Worm (Caenorhabditis elegans): ENCODE results near the gene C25H3.1.

The C25H3.1 gene

DNA sequence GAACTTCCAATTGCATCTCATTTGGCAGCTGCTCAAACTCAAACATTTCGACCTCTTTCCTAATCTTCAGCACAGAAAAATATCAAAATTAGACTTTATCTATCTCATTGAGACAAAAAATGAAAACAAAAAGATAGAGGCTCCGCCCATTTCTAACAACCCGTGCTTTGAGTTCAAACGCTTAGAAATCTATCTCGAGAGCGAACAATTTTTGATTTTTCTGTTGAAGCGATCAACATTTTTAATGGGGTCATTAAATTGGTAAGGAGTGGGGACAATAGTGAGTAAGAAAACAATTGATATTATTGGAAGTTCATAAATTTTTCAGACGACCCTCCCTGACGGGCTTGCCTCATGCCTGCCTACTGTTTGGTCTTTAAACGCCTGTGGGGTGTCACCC is at the start of gene C25H3.1, which contains the start of gene C25H3.10:
Gene C25H3.1 (plus strand): TSS at position 203 of the 400 bp plus-strand sequence.
Gene C25H3.10 (minus strand): TSS at position 101 of the 400 bp plus-strand sequence.
- no peak for TF ChIP-seq nhr-11 (tag; optimal IDR thresholded peaks at IDR 0.05)
- TF ChIP-seq aly-2 (tag; optimal IDR thresholded peaks at IDR 0.05) = no peak
- TF ChIP-seq snpc-4 (tag; optimal IDR thresholded peaks at IDR 0.05) = peak; percentile 6

DNA sequence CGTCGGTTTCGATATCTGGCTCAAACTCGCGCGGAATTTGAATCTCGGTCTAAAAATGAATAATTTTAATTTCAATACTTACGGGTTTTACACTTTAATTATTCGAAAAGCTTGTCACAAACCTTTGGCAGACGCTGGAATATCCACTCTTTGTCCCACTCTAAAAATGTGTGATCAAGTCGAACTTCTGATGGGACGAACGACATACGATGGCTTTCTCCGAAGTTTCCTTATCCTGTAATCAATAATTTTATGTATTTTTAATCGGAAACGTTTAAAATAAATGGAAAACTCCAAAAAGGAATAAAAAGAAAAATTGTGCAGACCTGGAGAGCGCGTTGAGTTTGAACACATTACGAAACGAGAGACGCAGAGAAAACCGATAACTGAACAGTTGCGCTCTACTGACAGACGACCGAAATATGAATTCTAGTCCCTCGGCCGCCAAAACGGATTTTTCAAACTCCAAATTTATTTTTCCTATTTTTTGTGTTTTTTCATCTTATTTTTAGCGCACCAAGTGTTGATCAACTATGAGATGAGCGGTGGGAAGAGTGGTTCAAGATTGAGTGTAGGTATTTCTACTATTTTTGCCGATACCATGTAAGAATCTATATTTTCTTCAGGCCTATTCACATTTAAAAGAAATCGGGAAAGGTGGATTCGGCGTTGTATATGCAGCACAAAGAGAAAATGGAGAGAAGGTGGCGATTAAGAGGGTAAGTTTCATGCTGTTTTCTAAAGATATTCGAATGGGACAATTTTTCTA is 49.5 kb upstream of the C25H3.1 start, which contains the start of the genes sam-4, F59E12.17 and zyg-1:
Gene sam-4 (minus strand): TSS at position 51 of the 769 bp plus-strand sequence.
Gene F59E12.17 (minus strand): TSS at position 235 of the 769 bp plus-strand sequence.
Gene zyg-1 (plus strand): TSS at position 513 of the 769 bp plus-strand sequence.
- TF ChIP-seq sma-3 (GFP tag; optimal IDR thresholded peaks at IDR 0.05) (peak; percentile 42), ztf-1 (GFP tag; conservative IDR thresholded peaks at IDR 0.05) (no peak), ceh-16 (tag; optimal IDR thresholded peaks at IDR 0.05) (no peak), fos-1 (tag; optimal IDR thresholded peaks at IDR 0.05) (peak; percentile 41), egl-27 (tag; optimal IDR thresholded peaks at IDR 0.05) (no peak), elt-1 (tag; optimal IDR thresholded peaks at IDR 0.05) (no peak), nhr-129 (tag; optimal IDR thresholded peaks at IDR 0.05) (peak; percentile 78), mab-5 (tag; optimal IDR thresholded peaks at IDR 0.05) (no peak), snpc-4 (tag; optimal IDR thresholded peaks at IDR 0.05) (peak; percentile 20), ZK546.5 (tag; optimal IDR thresholded peaks at IDR 0.05) (no peak), sma-9 (GFP tag; optimal IDR thresholded peaks at IDR 0.05) (no peak), sma-9 (tag; optimal IDR thresholded peaks at IDR 0.05) (no peak), F13H6.1 (tag; optimal IDR thresholded peaks at IDR 0.05) (peak; percentile 20), ztf-4 (tag; optimal IDR thresholded peaks at IDR 0.05) (no peak), blmp-1 (tag; optimal IDR thresholded peaks at IDR 0.05; ENCODE audit: insufficient read depth) (no peak), ama-1 (optimal IDR thresholded peaks at IDR 0.05) (no peak), nhr-21 (tag; optimal IDR thresholded peaks at IDR 0.05) (no peak), zag-1 (tag; optimal IDR thresholded peaks at IDR 0.05) (no peak), C34F6.9 (tag; optimal IDR thresholded peaks at IDR 0.05) (peak; percentile 84), nhr-237 (tag; optimal IDR thresholded peaks at IDR 0.05) (no peak), elt-3 (tag; optimal IDR thresholded peaks at IDR 0.05) (no peak), skn-1 (tag; optimal IDR thresholded peaks at IDR 0.05) (no peak), unc-55 (GFP tag; optimal IDR thresholded peaks at IDR 0.05) (peak; percentile 93), unc-39 (tag; optimal IDR thresholded peaks at IDR 0.05) (no peak), nhr-25 (tag; optimal IDR thresholded peaks at IDR 0.05) (no peak), nhr-23 (tag; optimal IDR thresholded peaks at IDR 0.05) (no peak), aly-2 (tag; optimal IDR thresholded peaks at IDR 0.05) (no peak), crh-2 (tag; optimal IDR thresholded peaks at IDR 0.05) (peak; percentile 56), alr-1 (tag; optimal IDR thresholded peaks at IDR 0.05) (no peak), nhr-10 (tag; optimal IDR thresholded peaks at IDR 0.05) (no peak), unc-62 (GFP tag; optimal IDR thresholded peaks at IDR 0.05) (no peak), mbf-1 (tag; optimal IDR thresholded peaks at IDR 0.05) (no peak), nhr-6 (tag; optimal IDR thresholded peaks at IDR 0.05) (no peak), Y55F3AM.14 (GFP tag; optimal IDR thresholded peaks at IDR 0.05) (no peak), lsy-2 (tag; optimal IDR thresholded peaks at IDR 0.05) (peak in 1 of 2 experiments; percentile 81), gmeb-1 (tag; optimal IDR thresholded peaks at IDR 0.05) (peak; percentile 53), R02D3.7 (tag; optimal IDR thresholded peaks at IDR 0.05) (no peak), lin-39 (tag; optimal IDR thresholded peaks at IDR 0.05) (no peak), nhr-77 (tag; optimal IDR thresholded peaks at IDR 0.05) (no peak), lin-13 (GFP tag; optimal IDR thresholded peaks at IDR 0.05) (no peak), peb-1 (tag; optimal IDR thresholded peaks at IDR 0.05) (no peak), ceh-82 (tag; optimal IDR thresholded peaks at IDR 0.05) (no peak)

Measured in whole organism, L2 larva.